Fruit fly (Drosophila melanogaster) whole organism, prepupa: ENCODE results near the gene HP1c.

Experiments
- CG3032 ChIP-seq: fragments of 200-800 bp; optimal IDR thresholded peaks from 2 replicates; lab custom pipeline; 2019; ENCODE audit warnings: missing biosample characterization, mild to moderate bottlenecking, missing genetic modification characterization, moderate library complexity
- Lpt ChIP-seq: fragments of 200-800 bp; sonication (Bioruptor generic); optimal IDR thresholded peaks from 3 replicates; lab custom pipeline; 2016; ENCODE audit warnings: missing biosample characterization, missing genetic modification characterization
- lz ChIP-seq: fragments of 200-800 bp; sonication (Bioruptor generic); optimal IDR thresholded peaks from 3 replicates; lab custom pipeline; 2016; ENCODE audit warnings: missing biosample characterization, missing genetic modification characterization

- no peak for TF ChIP-seq Lpt (GFP tag; lab: Kevin White, UChicago)
- TF ChIP-seq CG3032 (tag; lab: Kevin White, UChicago) = no peak
- no peak for TF ChIP-seq lz (GFP tag; lab: Kevin White, UChicago)
These were observed 12.4 kb upstream of the HP1c start for dm6 chr3R:22732995-22733394.
